Fruit fly (Drosophila melanogaster) whole organism, embryonic: Measurements from ENCODE around the gene salr.

Experiments used
- BtbVII ChIP-seq: fragments of 200-800 bp; sonication (Bioruptor generic); optimal IDR thresholded peaks from 3 replicates; lab custom pipeline; 2017; ENCODE audit warnings: missing biosample characterization, mild to moderate bottlenecking, missing genetic modification characterization
- CG10209 ChIP-seq: fragments of 200-800 bp; sonication (Bioruptor generic); optimal IDR thresholded peaks from 3 replicates; lab custom pipeline; 2017; ENCODE audit warnings: missing biosample characterization, mild to moderate bottlenecking, missing genetic modification characterization, missing genetic modification reagents
- CG12236 ChIP-seq: fragments of 200-800 bp; sonication (Bioruptor generic); optimal IDR thresholded peaks from 2 replicates; lab custom pipeline; 2016; ENCODE audit warnings: missing biosample characterization, missing genetic modification characterization
- CG13894 ChIP-seq: fragments of 200-800 bp; sonication (Bioruptor generic); optimal IDR thresholded peaks from 3 replicates; lab custom pipeline; 2018; ENCODE audit warnings: missing biosample characterization, mild to moderate bottlenecking, missing genetic modification characterization, moderate library complexity
- CG1603 ChIP-seq: fragments of 200-800 bp; sonication (Bioruptor generic); optimal IDR thresholded peaks from 2 replicates; lab custom pipeline; 2019; ENCODE audit warnings: missing biosample characterization, mild to moderate bottlenecking, missing genetic modification characterization, moderate library complexity
- CG16813 ChIP-seq: fragments of 200-800 bp; sonication (Bioruptor generic); IDR thresholded peaks from 3 replicates; pipeline ENCODE4 v1.3.6; 2022; ENCODE audit warnings: missing biosample characterization, missing genetic modification characterization; ENCODE audit not compliant: partially characterized antibody
- CG31388 ChIP-seq: fragments of 200-800 bp; sonication (Bioruptor generic); optimal IDR thresholded peaks from 2 replicates; lab custom pipeline; 2016; ENCODE audit warnings: missing biosample characterization, missing genetic modification characterization
- CG4282 ChIP-seq: fragments of 200-800 bp; sonication (Bioruptor generic); optimal IDR thresholded peaks from 2 replicates; lab custom pipeline; 2016; ENCODE audit warnings: missing biosample characterization, missing genetic modification characterization
- CG5180 ChIP-seq: fragments of 200-800 bp; sonication (Bioruptor generic); optimal IDR thresholded peaks from 3 replicates; lab custom pipeline; 2017; ENCODE audit warnings: missing biosample characterization, missing genetic modification characterization, mild to moderate bottlenecking, moderate library complexity, missing genetic modification reagents
- CG6683 ChIP-seq: fragments of 200-800 bp; sonication (Bioruptor generic); optimal IDR thresholded peaks from 2 replicates; lab custom pipeline; 2017; ENCODE audit warnings: missing biosample characterization, mild to moderate bottlenecking, missing genetic modification characterization, missing genetic modification reagents
- CG6813 ChIP-seq: fragments of 200-800 bp; sonication (Bioruptor generic); optimal IDR thresholded peaks from 2 replicates; lab custom pipeline; 2017; ENCODE audit warnings: missing biosample characterization, missing genetic modification characterization, mild to moderate bottlenecking, moderate library complexity, missing genetic modification reagents
- CG8388 ChIP-seq: fragments of 200-800 bp; sonication (Bioruptor generic); optimal IDR thresholded peaks from 2 replicates; lab custom pipeline; 2019; ENCODE audit warnings: missing biosample characterization, mild to moderate bottlenecking, missing genetic modification characterization, moderate library complexity
- CoRest ChIP-seq: fragments of 200-800 bp; sonication (Bioruptor generic); optimal IDR thresholded peaks from 3 replicates; lab custom pipeline; 2018; ENCODE audit warnings: missing biosample characterization, mild to moderate bottlenecking, missing genetic modification characterization, moderate library complexity
- CrebB ChIP-seq: fragments of 200-800 bp; sonication (Bioruptor generic); optimal IDR thresholded peaks from 3 replicates; lab custom pipeline; 2018; ENCODE audit warnings: missing biosample characterization, mild to moderate bottlenecking, missing genetic modification characterization
- D ChIP-seq, 2 experiments: fragments of 200-800 bp in 1 of 2; fragments of >200 bp in 1 of 2; sonication (Bioruptor generic) in 1 of 2; optimal IDR thresholded peaks; 2 replicates in 1 of 2; 3 replicates in 1 of 2; lab custom pipeline; 2017; ENCODE audit warnings: mild to moderate bottlenecking in 1 of 2, missing biosample characterization in 1 of 2, missing genetic modification characterization in 1 of 2, missing genetic modification reagents in 1 of 2
- Dek ChIP-seq: fragments of 200-800 bp; sonication (Bioruptor generic); optimal IDR thresholded peaks from 3 replicates; lab custom pipeline; 2019; ENCODE audit warnings: missing biosample characterization, mild to moderate bottlenecking, missing genetic modification characterization, moderate library complexity
- Doc3 ChIP-seq: fragments of 200-800 bp; sonication (Bioruptor generic); IDR thresholded peaks from 3 replicates; pipeline ENCODE4 v1.3.6; 2022; ENCODE audit warnings: missing biosample characterization, missing genetic modification characterization; ENCODE audit not compliant: partially characterized antibody
- Drgx ChIP-seq: fragments of 200-800 bp; sonication (Bioruptor generic); IDR thresholded peaks from 2 replicates; pipeline ENCODE4 v1.3.6; 2022; ENCODE audit warnings: missing biosample characterization, missing genetic modification characterization
- Gug ChIP-seq: fragments of 200-800 bp; sonication (Bioruptor generic); IDR thresholded peaks from 4 replicates; pipeline ENCODE4 v1.3.6; 2022; ENCODE audit warnings: missing biosample characterization, missing genetic modification characterization
- H15 ChIP-seq: fragments of 200-800 bp; sonication (Bioruptor generic); IDR thresholded peaks from 3 replicates; pipeline ENCODE4 v1.3.6; 2022; ENCODE audit warnings: missing biosample characterization, missing genetic modification characterization
- MESR4 ChIP-seq: fragments of 200-800 bp; sonication (Bioruptor generic); optimal IDR thresholded peaks from 2 replicates; lab custom pipeline; 2018; ENCODE audit warnings: missing biosample characterization, mild to moderate bottlenecking, missing genetic modification characterization, moderate library complexity
- Mes4 ChIP-seq: fragments of 200-800 bp; sonication (Bioruptor generic); optimal IDR thresholded peaks from 2 replicates; lab custom pipeline; 2016; ENCODE audit warnings: missing biosample characterization, missing genetic modification characterization
- NC2α ChIP-seq: fragments of 200-800 bp; sonication (Bioruptor generic); optimal IDR thresholded peaks from 2 replicates; lab custom pipeline; 2016; ENCODE audit warnings: missing biosample characterization, missing genetic modification characterization
- NFAT ChIP-seq: fragments of 200-800 bp; sonication (Bioruptor generic); IDR thresholded peaks from 2 replicates; pipeline ENCODE4 v1.3.6; 2022; ENCODE audit warnings: missing biosample characterization, missing genetic modification characterization
- Sox102F ChIP-seq: fragments of 200-800 bp; sonication (Bioruptor generic); optimal IDR thresholded peaks from 2 replicates; lab custom pipeline; 2018; ENCODE audit warnings: missing biosample characterization, mild to moderate bottlenecking, missing genetic modification characterization, moderate library complexity
- az2 ChIP-seq: fragments of 200-800 bp; sonication (Bioruptor generic); optimal IDR thresholded peaks from 3 replicates; lab custom pipeline; 2016; ENCODE audit warnings: missing biosample characterization, missing genetic modification characterization
- bsh ChIP-seq, 2 experiments: fragments of 200-800 bp; sonication (Bioruptor generic); optimal IDR thresholded peaks; 2 replicates each; lab custom pipeline; 2017 to 2018; ENCODE audit warnings: mild to moderate bottlenecking in 2 of 2, missing biosample characterization in 2 of 2, missing genetic modification characterization in 2 of 2, moderate library complexity in 1 of 2
- cas ChIP-seq: fragments of 200-800 bp; sonication (Bioruptor generic); IDR thresholded peaks from 2 replicates; pipeline ENCODE4 v1.3.6; 2022; ENCODE audit warnings: missing biosample characterization, missing genetic modification characterization
- cato ChIP-seq: fragments of 200-800 bp; sonication (Bioruptor generic); optimal IDR thresholded peaks from 2 replicates; lab custom pipeline; 2016; ENCODE audit warnings: missing biosample characterization, missing genetic modification characterization, borderline replicate concordance
- dpn ChIP-seq, 2 experiments: fragments of 200-800 bp; sonication (Bioruptor generic); optimal IDR thresholded peaks; 3 replicates each; lab custom pipeline; 2016; ENCODE audit warnings: missing biosample characterization in 2 of 2, missing genetic modification characterization in 2 of 2
- gce ChIP-seq: fragments of 200-800 bp; sonication (Bioruptor generic); IDR thresholded peaks from 3 replicates; pipeline ENCODE4 v1.3.6; 2022; ENCODE audit warnings: missing biosample characterization, missing genetic modification characterization
- gro ChIP-seq: fragments of 200-800 bp; sonication (Bioruptor generic); optimal IDR thresholded peaks from 2 replicates; lab custom pipeline; 2016; ENCODE audit warnings: missing biosample characterization, missing genetic modification characterization
- klu ChIP-seq: fragments of 200-800 bp; sonication (Bioruptor generic); IDR thresholded peaks from 2 replicates; pipeline ENCODE4 v1.3.6; 2022; ENCODE audit warnings: missing biosample characterization, missing genetic modification characterization
- lola ChIP-seq, 3 experiments: fragments of >200 bp in 2 of 3; fragments of 200-800 bp in 1 of 3; sonication (Bioruptor generic) in 1 of 3; optimal IDR thresholded peaks; 2 replicates each; lab custom pipeline; 2017 to 2019; ENCODE audit warnings: missing biosample characterization in 3 of 3, missing genetic modification characterization in 3 of 3, mild to moderate bottlenecking in 1 of 3, moderate library complexity in 1 of 3
- nau ChIP-seq: fragments of 200-800 bp; sonication (Bioruptor generic); optimal IDR thresholded peaks from 3 replicates; lab custom pipeline; 2017; ENCODE audit warnings: missing biosample characterization, mild to moderate bottlenecking, missing genetic modification characterization, missing genetic modification reagents
- nom ChIP-seq: fragments of 200-800 bp; sonication (Bioruptor generic); optimal IDR thresholded peaks from 2 replicates; lab custom pipeline; 2017; ENCODE audit warnings: missing biosample characterization, missing genetic modification characterization, mild to moderate bottlenecking, moderate library complexity, missing genetic modification reagents
- pan ChIP-seq, 4 experiments: fragments of >200 bp in 3 of 4; fragments of 200-800 bp in 1 of 4; sonication (Bioruptor generic) in 1 of 4; optimal IDR thresholded peaks in 3 of 4; IDR thresholded peaks in 1 of 4; 2 replicates each; pipeline versions ENCODE4 v1.3.6 to Lab custom; 2017 to 2022; ENCODE audit warnings: missing biosample characterization in 2 of 4, missing genetic modification characterization in 2 of 4, mixed read lengths in 1 of 4
- pnt ChIP-seq: fragments of 200-800 bp; sonication (Bioruptor generic); optimal IDR thresholded peaks from 3 replicates; lab custom pipeline; 2016; ENCODE audit warnings: missing biosample characterization, missing genetic modification characterization
- salm ChIP-seq: fragments of 200-800 bp; sonication (Bioruptor generic); optimal IDR thresholded peaks from 2 replicates; lab custom pipeline; 2018; ENCODE audit warnings: missing biosample characterization, mild to moderate bottlenecking, missing genetic modification characterization
- sens ChIP-seq: fragments of 200-800 bp; sonication (Bioruptor generic); peaks from one replicate; lab custom pipeline; 2016; ENCODE audit warnings: missing biosample characterization, missing genetic modification characterization
- ttk ChIP-seq: fragments of 200-800 bp; sonication (Bioruptor generic); IDR thresholded peaks from 2 replicates; pipeline ENCODE4 v2.1.2; 2022; ENCODE audit warnings: missing biosample characterization, missing genetic modification characterization
- zf30C ChIP-seq: fragments of 200-800 bp; sonication (Bioruptor generic); optimal IDR thresholded peaks from 3 replicates; lab custom pipeline; 2018; ENCODE audit warnings: missing biosample characterization, mild to moderate bottlenecking, missing genetic modification characterization
- zfh1 ChIP-seq: fragments of 200-800 bp; sonication (Bioruptor generic); IDR thresholded peaks from 3 replicates; pipeline ENCODE4 v1.3.6; 2022; ENCODE audit warnings: missing biosample characterization, missing genetic modification characterization

salr gene

DNA sequence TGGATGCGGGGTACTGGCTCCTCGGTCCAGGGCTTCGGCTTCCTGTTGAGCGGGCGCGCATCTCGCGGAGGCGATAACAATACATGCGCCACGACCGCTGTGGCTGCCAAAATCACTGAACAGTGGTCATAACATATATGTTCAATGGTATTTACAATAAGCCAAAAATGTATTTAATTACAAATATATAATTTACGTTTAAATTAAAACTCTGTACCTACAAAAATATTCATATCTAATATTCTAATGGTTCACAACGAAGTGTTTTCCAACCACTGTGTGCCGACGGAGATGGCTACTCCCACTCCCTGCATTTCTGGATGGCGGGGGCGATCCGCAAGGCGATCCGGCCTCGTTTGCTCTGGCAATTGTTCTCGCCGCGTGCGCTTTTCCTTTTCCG is 26.1 kb downstream of the salr start (continued):
- TF ChIP-seq Sox102F (GFP tag; lab: Kevin White, UChicago) (peak; percentile 46), Gug (GFP tag; lab: Robert Waterston, UW) (0 out of 4 replicates have a peak, but pooled peaks have one; percentile 3), pnt (GFP tag; lab: Kevin White, UChicago) (no peak), pan (optimal IDR thresholded peaks at IDR 0.05; lab: Kevin White, UChicago) (no peak), pan (GFP tag; optimal IDR thresholded peaks at IDR 0.05 in 1 of 2, IDR thresholded peaks at IDR 0.05 in 1 of 2) (peak in 1 of 2 experiments; percentile 35), BtbVII (GFP tag; lab: Kevin White, UChicago) (no peak), NFAT (GFP tag; lab: Robert Waterston, UW) (no peak), H15 (GFP tag; lab: Robert Waterston, UW) (peak; percentile 39; the same call in 1 of the 3 replicates)

dm6 chr2L:11386379-11387017 is 27.8 kb downstream of the salr start:
- TF ChIP-seq CG5180 (GFP tag; lab: Kevin White, UChicago), result no peak
- TF ChIP-seq bsh (GFP tag; optimal IDR thresholded peaks at IDR 0.05; lab: Kevin White, UChicago), result peak in 1 of 2 experiments; percentile 20
- TF ChIP-seq Drgx (GFP tag; lab: Robert Waterston, UW), result peak; percentile 38; the same call in 1 of the 2 replicates
- 0 out of 3 replicates have a peak, but pooled peaks have one; percentile 8 for TF ChIP-seq zfh1
- no peak for TF ChIP-seq nau (GFP tag; lab: Kevin White, UChicago)
- peak; percentile 32 for TF ChIP-seq nom (GFP tag; lab: Kevin White, UChicago)
- TF ChIP-seq CG6683 (GFP tag; lab: Kevin White, UChicago), result no peak
- peak; percentile 76 for TF ChIP-seq sens

DNA sequence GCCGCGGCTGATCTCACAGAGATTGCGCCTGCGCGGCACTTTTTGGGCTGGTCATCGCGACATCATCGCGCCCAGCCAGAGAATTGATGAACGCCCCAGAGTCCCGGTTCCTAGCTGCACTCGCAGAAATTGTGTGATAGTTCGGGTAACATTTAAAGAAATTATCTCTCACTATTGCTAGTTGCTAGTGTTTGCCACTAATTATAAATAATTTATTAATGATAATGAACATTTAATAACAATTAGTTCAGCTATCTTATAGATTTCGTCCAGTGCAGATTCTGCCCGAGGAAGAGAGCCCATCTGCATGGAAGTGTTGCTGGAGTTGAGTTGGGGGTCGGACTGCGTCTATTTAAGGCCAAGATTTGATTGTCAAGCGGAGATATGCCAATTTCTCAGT is 29.0 kb downstream of the salr start:
- TF ChIP-seq D (optimal IDR thresholded peaks at IDR 0.05; lab: Kevin White, UChicago) (no peak), D (GFP tag; optimal IDR thresholded peaks at IDR 0.05; lab: Kevin White, UChicago) (no peak), gce (GFP tag; lab: Robert Waterston, UW) (no peak), Mes4 (GFP tag; lab: Kevin White, UChicago) (no peak), NC2α (no peak)

DNA sequence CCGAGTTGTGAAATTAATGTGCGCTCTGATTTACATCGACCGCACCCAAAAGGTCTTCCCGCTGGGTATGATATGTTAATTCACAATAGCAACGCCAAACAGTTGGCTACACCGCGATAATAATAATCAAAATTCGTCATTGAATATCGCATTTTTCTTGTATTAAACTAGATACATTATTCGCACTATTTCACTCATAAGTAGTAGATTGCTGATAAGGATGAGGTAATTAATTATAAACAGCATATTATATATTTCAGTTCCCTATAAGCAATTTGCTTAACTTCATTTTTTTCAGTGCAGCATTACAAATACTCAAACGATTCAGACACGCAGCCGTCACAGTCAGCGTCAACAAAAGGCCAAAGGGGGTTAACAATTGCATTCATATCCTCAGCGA is 35.4 kb downstream of the salr start:
- peak; percentile 28 for TF ChIP-seq zf30C
- no peak for TF ChIP-seq CG4282
- peak in 1 of 3 experiments; percentile 24 for TF ChIP-seq lola (GFP tag; optimal IDR thresholded peaks at IDR 0.05; lab: Kevin White, UChicago)
- TF ChIP-seq CG6813 (GFP tag; lab: Kevin White, UChicago), result no peak
- no peak for TF ChIP-seq klu
- TF ChIP-seq cas (GFP tag; lab: Robert Waterston, UW), result no peak
- peak; percentile 41 for TF ChIP-seq CoRest (tag; lab: Kevin White, UChicago)
- peak; percentile 39 for TF ChIP-seq cato (GFP tag; lab: Kevin White, UChicago)
- peak in 1 of 2 experiments; percentile 15 for TF ChIP-seq dpn (GFP tag; optimal IDR thresholded peaks at IDR 0.05; lab: Kevin White, UChicago)
- TF ChIP-seq ttk (GFP tag; lab: Robert Waterston, UW), result peak; percentile 53
- TF ChIP-seq az2 (GFP tag; lab: Kevin White, UChicago), result peak; percentile 31
- TF ChIP-seq Doc3, result no peak
- no peak for TF ChIP-seq Dek (tag; lab: Kevin White, UChicago)
- TF ChIP-seq CG1603 (tag; lab: Kevin White, UChicago), result peak; percentile 80
- no peak for TF ChIP-seq salm (tag; lab: Kevin White, UChicago)
- TF ChIP-seq CG31388 (GFP tag; lab: Kevin White, UChicago), result no peak
- peak; percentile 34 for TF ChIP-seq CG8388 (GFP tag; lab: Kevin White, UChicago)
- no peak for TF ChIP-seq CG13894 (tag; lab: Kevin White, UChicago)
- TF ChIP-seq CG12236, result peak; percentile 10
- peak; percentile 44 for TF ChIP-seq CG10209 (GFP tag; lab: Kevin White, UChicago)
- TF ChIP-seq CG16813 (GFP tag; lab: Robert Waterston, UW), result no peak
- TF ChIP-seq CrebB, result no peak
- no peak for TF ChIP-seq gro
- no peak for TF ChIP-seq MESR4 (GFP tag; lab: Kevin White, UChicago)
